Fruit fly (Drosophila melanogaster) Kc167 (cell line): ENCODE measurements around the gene CG7333.

Experiments used
- Sin3A ChIP-seq: fragments of >200 bp; optimal IDR thresholded peaks from 2 replicates; lab custom pipeline; 2018; ENCODE audit warnings: missing external identifiers
- insv ChIP-seq: fragments of >200 bp; optimal IDR thresholded peaks from 3 replicates; lab custom pipeline; 2018; ENCODE audit warnings: missing external identifiers
- psq ChIP-seq: fragments of >200 bp; optimal IDR thresholded peaks from 2 replicates; lab custom pipeline; 2017; ENCODE audit warnings: missing external identifiers

dm6 chr3R:19587652-19588051 lies 12.8 kb upstream of the CG7333 start:
- no peak for TF ChIP-seq Sin3A (lab: Kevin White, UChicago)
- no peak for TF ChIP-seq psq
- no peak for TF ChIP-seq insv (lab: Kevin White, UChicago)
